In the genomic region with DNA sequence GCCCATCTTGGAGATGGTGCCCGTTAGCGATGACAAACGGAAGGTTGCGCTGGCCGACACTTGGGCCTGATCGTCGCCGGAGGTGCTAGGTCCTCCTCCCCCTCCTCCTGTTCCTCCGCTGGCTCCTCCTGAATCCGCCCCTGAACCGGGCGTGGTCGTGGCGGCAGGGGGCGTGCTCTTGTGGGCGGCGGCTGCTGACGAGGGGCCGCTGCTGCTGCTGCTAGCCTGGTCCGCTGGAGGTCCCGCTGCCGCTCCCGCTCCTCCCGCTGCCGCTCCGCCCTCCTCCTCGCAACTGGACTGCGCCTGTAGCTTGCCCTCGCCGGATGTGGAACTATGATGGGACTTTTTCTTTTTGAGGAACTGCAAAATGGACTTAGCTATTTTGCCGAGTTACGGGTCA, we compare ENCODE assay signal across 2 fruit fly cellular contexts.
A peak's percentile ranks its signal among the peaks of the same experiment; 100 is the strongest.
TF ChIP-seq lines count a peak whose summit lies in the region.

No protein-coding gene starts in this region.

- TF ChIP-seq CTCF in whole organism, embryonic (GFP tag; optimal IDR thresholded peaks at IDR 0.05; lab: Kevin White, UChicago) = no peak

TF ChIP-seq in whole organism, embryonic, 481 proteins besides CTCF, POLR2A, EP300 and RAD21:
- TF ChIP-seq MBD-R2 (GFP tag; IDR thresholded peaks at IDR 0.05; lab: Robert Waterston, UW) = no peak
- TF ChIP-seq Usf (GFP tag; optimal IDR thresholded peaks at IDR 0.05; lab: Kevin White, UChicago) = no peak
- TF ChIP-seq CG9876 (GFP tag; optimal IDR thresholded peaks at IDR 0.05; lab: Kevin White, UChicago) = peak; percentile 14
- TF ChIP-seq Med (GFP tag; lab: Kevin White, UChicago) = peak; percentile 54
- TF ChIP-seq wdn (GFP tag; IDR thresholded peaks at IDR 0.05; lab: Robert Waterston, UW) = 0 out of 2 replicates have a peak, but pooled peaks have one; percentile 9
- TF ChIP-seq CG11093 (GFP tag; IDR thresholded peaks at IDR 0.05; lab: Robert Waterston, UW) = 0 out of 3 replicates have a peak, but pooled peaks have one; percentile 20
- no peak for TF ChIP-seq Sin3A (optimal IDR thresholded peaks at IDR 0.05; lab: Kevin White, UChicago)
- TF ChIP-seq chm (GFP tag; IDR thresholded peaks at IDR 0.05; lab: Robert Waterston, UW) = 0 out of 2 replicates have a peak, but pooled peaks have one; percentile 40
- no peak for TF ChIP-seq prd (optimal IDR thresholded peaks at IDR 0.05; lab: Kevin White, UChicago)
- no peak for TF ChIP-seq prd (GFP tag; IDR thresholded peaks at IDR 0.05; lab: Robert Waterston, UW)
- 0 out of 3 replicates have a peak, but pooled peaks have one; percentile 36 for TF ChIP-seq Dbx (GFP tag; IDR thresholded peaks at IDR 0.05; lab: Robert Waterston, UW)
- peak; percentile 54 for TF ChIP-seq Hr39 (optimal IDR thresholded peaks at IDR 0.05; lab: Kevin White, UChicago)
- TF ChIP-seq hb (GFP tag; IDR thresholded peaks at IDR 0.05; lab: Robert Waterston, UW; ENCODE audit: partially characterized antibody) = 0 out of 3 replicates have a peak, but pooled peaks have one; percentile 29
- TF ChIP-seq CG32532 (GFP tag; IDR thresholded peaks at IDR 0.05; lab: Robert Waterston, UW) = peak; percentile 50
- 0 out of 2 replicates have a peak, but pooled peaks have one; percentile 10 for TF ChIP-seq dati (GFP tag; IDR thresholded peaks at IDR 0.05; lab: Robert Waterston, UW)
- 0 out of 2 replicates have a peak, but pooled peaks have one; percentile 4 for TF ChIP-seq lmd (GFP tag; IDR thresholded peaks at IDR 0.05; lab: Robert Waterston, UW)
- TF ChIP-seq trh (GFP tag; optimal IDR thresholded peaks at IDR 0.05; lab: Kevin White, UChicago) = no peak
- TF ChIP-seq Bteb2 (GFP tag; optimal IDR thresholded peaks at IDR 0.05; lab: Kevin White, UChicago) = no peak
- no peak for TF ChIP-seq CG13624 (GFP tag; optimal IDR thresholded peaks at IDR 0.05; lab: Kevin White, UChicago)
- 0 out of 3 replicates have a peak, but pooled peaks have one; percentile 12 for TF ChIP-seq CG3726 (GFP tag; IDR thresholded peaks at IDR 0.05; lab: Robert Waterston, UW)
- 0 out of 3 replicates have a peak, but pooled peaks have one; percentile 33 for TF ChIP-seq otp (GFP tag; IDR thresholded peaks at IDR 0.05; lab: Robert Waterston, UW)
TF ChIP-seq in whole organism, embryonic: peak in this region for 13.

TF ChIP-seq in whole organism, wandering third instar larva, 38 proteins besides CTCF, POLR2A, EP300 and RAD21:
- TF ChIP-seq Dfd (GFP tag; optimal IDR thresholded peaks at IDR 0.05; lab: Kevin White, UChicago) (peak; percentile 92), N (GFP tag; optimal IDR thresholded peaks at IDR 0.05; lab: Kevin White, UChicago) (no peak)

Comparison
In these comparisons a context has a peak if more than half of its experiments do, and no peak if none do; other contexts are left out.
1. Of the 10 proteins assayed by ChIP-seq in both whole organism, embryonic and whole organism, wandering third instar larva: peak only in whole organism, embryonic: none; only in whole organism, wandering third instar larva: Dfd; in both: none; in neither: 9.